Fruit fly (Drosophila melanogaster) whole organism, embryonic: ENCODE results near the gene Cad96Cb.
A peak's percentile ranks its signal among the peaks of the same experiment; 100 is the strongest.

Source experiments
- CG13775 ChIP-seq: fragments of 200-800 bp; sonication (Bioruptor generic); optimal IDR thresholded peaks from 3 replicates; lab custom pipeline; 2017; ENCODE audit warnings: missing biosample characterization, mild to moderate bottlenecking, missing genetic modification characterization
- CG13894 ChIP-seq: fragments of 200-800 bp; sonication (Bioruptor generic); optimal IDR thresholded peaks from 3 replicates; lab custom pipeline; 2018; ENCODE audit warnings: missing biosample characterization, mild to moderate bottlenecking, missing genetic modification characterization, moderate library complexity
- CG14710 ChIP-seq: fragments of 200-800 bp; sonication (Bioruptor generic); optimal IDR thresholded peaks from 3 replicates; lab custom pipeline; 2019; ENCODE audit warnings: missing biosample characterization, mild to moderate bottlenecking, missing genetic modification characterization, moderate library complexity
- CG1647 ChIP-seq: fragments of 200-800 bp; sonication (Bioruptor generic); optimal IDR thresholded peaks from 3 replicates; lab custom pipeline; 2016; ENCODE audit warnings: missing biosample characterization, missing genetic modification characterization
- CG1792 ChIP-seq: fragments of 200-800 bp; sonication (Bioruptor generic); optimal IDR thresholded peaks from 2 replicates; lab custom pipeline; 2016; ENCODE audit warnings: missing biosample characterization, missing genetic modification characterization
- CG18764 ChIP-seq: fragments of 200-800 bp; sonication (Bioruptor generic); optimal IDR thresholded peaks from 3 replicates; lab custom pipeline; 2016; ENCODE audit warnings: missing biosample characterization, missing genetic modification characterization
- CG2116 ChIP-seq: fragments of 200-800 bp; sonication (Bioruptor generic); optimal IDR thresholded peaks from 3 replicates; lab custom pipeline; 2018; ENCODE audit warnings: missing biosample characterization, mild to moderate bottlenecking, missing genetic modification characterization
- CG3163 ChIP-seq: fragments of 200-800 bp; sonication (Bioruptor generic); optimal IDR thresholded peaks from 3 replicates; lab custom pipeline; 2016; ENCODE audit warnings: missing biosample characterization, missing genetic modification characterization
- CG3995 ChIP-seq: fragments of 200-800 bp; sonication (Bioruptor generic); optimal IDR thresholded peaks from 3 replicates; lab custom pipeline; 2016; ENCODE audit warnings: missing biosample characterization, missing genetic modification characterization
- CG5953 ChIP-seq: fragments of 200-800 bp; sonication (Bioruptor generic); IDR thresholded peaks from 2 replicates; pipeline ENCODE4 v1.3.6; 2022; ENCODE audit warnings: missing biosample characterization, missing genetic modification characterization
- CG6689 ChIP-seq: fragments of 200-800 bp; sonication (Bioruptor generic); IDR thresholded peaks from 2 replicates; pipeline ENCODE4 v1.3.6; 2022; ENCODE audit warnings: missing biosample characterization, missing genetic modification characterization
- CG6791 ChIP-seq: fragments of 200-800 bp; sonication (Bioruptor generic); IDR thresholded peaks from 3 replicates; pipeline ENCODE4 v1.3.6; 2022; ENCODE audit warnings: missing biosample characterization, missing genetic modification characterization; ENCODE audit not compliant: partially characterized antibody
- CG6854 ChIP-seq: fragments of 200-800 bp; sonication (Bioruptor generic); optimal IDR thresholded peaks from 3 replicates; lab custom pipeline; 2017; ENCODE audit warnings: missing biosample characterization, mild to moderate bottlenecking, missing genetic modification characterization
- CG7745 ChIP-seq: fragments of 200-800 bp; sonication (Bioruptor generic); optimal IDR thresholded peaks from 2 replicates; lab custom pipeline; 2018; ENCODE audit warnings: missing biosample characterization, mild to moderate bottlenecking, missing genetic modification characterization, moderate library complexity
- CG8089 ChIP-seq: fragments of 200-800 bp; sonication (Bioruptor generic); optimal IDR thresholded peaks from 3 replicates; lab custom pipeline; 2016; ENCODE audit warnings: missing biosample characterization, missing genetic modification characterization
- CG8924 ChIP-seq: fragments of 200-800 bp; optimal IDR thresholded peaks from 3 replicates; lab custom pipeline; 2019; ENCODE audit warnings: missing biosample characterization, mild to moderate bottlenecking, missing genetic modification characterization, moderate library complexity
- CG9727 ChIP-seq: fragments of 200-800 bp; sonication (Bioruptor generic); optimal IDR thresholded peaks from 3 replicates; lab custom pipeline; 2017; ENCODE audit warnings: missing biosample characterization, mild to moderate bottlenecking, missing genetic modification characterization
- CHES-1-like ChIP-seq: fragments of 200-800 bp; sonication (Bioruptor generic); optimal IDR thresholded peaks from 2 replicates; lab custom pipeline; 2016; ENCODE audit warnings: missing biosample characterization, missing genetic modification characterization
- Camta ChIP-seq: fragments of 200-800 bp; sonication (Bioruptor generic); optimal IDR thresholded peaks from 2 replicates; lab custom pipeline; 2016; ENCODE audit warnings: missing biosample characterization, missing genetic modification characterization
- D ChIP-seq, 2 experiments: fragments of 200-800 bp in 1 of 2; fragments of >200 bp in 1 of 2; sonication (Bioruptor generic) in 1 of 2; optimal IDR thresholded peaks; 2 replicates in 1 of 2; 3 replicates in 1 of 2; lab custom pipeline; 2017; ENCODE audit warnings: mild to moderate bottlenecking in 1 of 2, missing biosample characterization in 1 of 2, missing genetic modification characterization in 1 of 2, missing genetic modification reagents in 1 of 2
- Dfd ChIP-seq, 2 experiments: fragments of >200 bp; optimal IDR thresholded peaks; 2 replicates each; lab custom pipeline; 2017; ENCODE audit warnings: missing biosample characterization in 2 of 2, missing genetic modification characterization in 2 of 2
- Drgx ChIP-seq: fragments of 200-800 bp; sonication (Bioruptor generic); IDR thresholded peaks from 2 replicates; pipeline ENCODE4 v1.3.6; 2022; ENCODE audit warnings: missing biosample characterization, missing genetic modification characterization
- E2f1 ChIP-seq: fragments of 200-800 bp; sonication (Bioruptor generic); IDR thresholded peaks from 2 replicates; pipeline ENCODE4 v1.3.6; 2022; ENCODE audit warnings: missing biosample characterization, missing genetic modification characterization
- Eip74EF ChIP-seq, 2 experiments: fragments of 200-800 bp in 1 of 2; fragments of >200 bp in 1 of 2; sonication (Bioruptor generic) in 1 of 2; optimal IDR thresholded peaks; 2 replicates each; lab custom pipeline; 2017 to 2019; ENCODE audit warnings: missing biosample characterization in 2 of 2, missing genetic modification characterization in 2 of 2, mild to moderate bottlenecking in 1 of 2, moderate library complexity in 1 of 2
- H15 ChIP-seq: fragments of 200-800 bp; sonication (Bioruptor generic); IDR thresholded peaks from 3 replicates; pipeline ENCODE4 v1.3.6; 2022; ENCODE audit warnings: missing biosample characterization, missing genetic modification characterization
- NFAT ChIP-seq: fragments of 200-800 bp; sonication (Bioruptor generic); IDR thresholded peaks from 2 replicates; pipeline ENCODE4 v1.3.6; 2022; ENCODE audit warnings: missing biosample characterization, missing genetic modification characterization
- NK7.1 ChIP-seq: fragments of 200-800 bp; sonication (Bioruptor generic); optimal IDR thresholded peaks from 3 replicates; lab custom pipeline; 2016; ENCODE audit warnings: missing biosample characterization, missing genetic modification characterization
- PHDP ChIP-seq: fragments of 200-800 bp; sonication (Bioruptor generic); optimal IDR thresholded peaks from 3 replicates; lab custom pipeline; 2018; ENCODE audit warnings: missing biosample characterization, mild to moderate bottlenecking, missing genetic modification characterization, moderate library complexity
- Ptx1 ChIP-seq: fragments of 200-800 bp; sonication (Bioruptor generic); IDR thresholded peaks from 2 replicates; pipeline ENCODE4 v1.3.6; 2022; ENCODE audit warnings: missing biosample characterization, missing genetic modification characterization
- Sin3A ChIP-seq: fragments of >200 bp; optimal IDR thresholded peaks from 2 replicates; lab custom pipeline; 2018
- Stat92E ChIP-seq, 3 experiments: fragments of >200 bp in 2 of 3; fragments of 200-800 bp in 1 of 3; sonication (Bioruptor generic) in 1 of 3; optimal IDR thresholded peaks; 2 replicates each; lab custom pipeline; 2017 to 2019; ENCODE audit warnings: missing biosample characterization in 3 of 3, missing genetic modification characterization in 3 of 3, mild to moderate bottlenecking in 1 of 3, moderate library complexity in 1 of 3
- br ChIP-seq: fragments of >200 bp; optimal IDR thresholded peaks from 2 replicates; lab custom pipeline; 2017
- chif ChIP-seq, 2 experiments: fragments of 200-800 bp; sonication (Bioruptor generic); optimal IDR thresholded peaks; 3 replicates each; lab custom pipeline; 2016; ENCODE audit warnings: missing biosample characterization in 2 of 2, missing genetic modification characterization in 2 of 2
- crol ChIP-seq: fragments of 200-800 bp; sonication (Bioruptor generic); IDR thresholded peaks from 2 replicates; pipeline ENCODE4 v1.3.6; 2022; ENCODE audit warnings: missing biosample characterization, missing genetic modification characterization
- dan ChIP-seq: fragments of 200-800 bp; sonication (Bioruptor generic); IDR thresholded peaks from 2 replicates; pipeline ENCODE4 v1.3.6; 2022; ENCODE audit warnings: missing biosample characterization, missing genetic modification characterization
- gcm ChIP-seq: fragments of 200-800 bp; sonication (Bioruptor generic); optimal IDR thresholded peaks from 2 replicates; lab custom pipeline; 2019; ENCODE audit warnings: missing biosample characterization, mild to moderate bottlenecking, missing genetic modification characterization, moderate library complexity
- gsb ChIP-seq: fragments of 200-800 bp; sonication (Bioruptor generic); IDR thresholded peaks from 2 replicates; pipeline ENCODE4 v1.3.6; 2022; ENCODE audit warnings: missing biosample characterization, missing genetic modification characterization
- hkb ChIP-seq, 2 experiments: fragments of 200-800 bp in 1 of 2; fragments of >200 bp in 1 of 2; sonication (Bioruptor generic) in 1 of 2; IDR thresholded peaks in 1 of 2; optimal IDR thresholded peaks in 1 of 2; 2 replicates each; pipeline versions ENCODE4 v1.3.6 to Lab custom; 2017 to 2022; ENCODE audit warnings: missing biosample characterization in 1 of 2, missing genetic modification characterization in 1 of 2
- inv ChIP-seq: fragments of 200-800 bp; sonication (Bioruptor generic); IDR thresholded peaks from 2 replicates; pipeline ENCODE4 v1.3.6; 2022; ENCODE audit warnings: missing biosample characterization, missing genetic modification characterization; ENCODE audit not compliant: partially characterized antibody
- maf-S ChIP-seq: fragments of 200-800 bp; sonication (Bioruptor generic); optimal IDR thresholded peaks from 2 replicates; lab custom pipeline; 2016; ENCODE audit warnings: missing biosample characterization, missing genetic modification characterization
- mam ChIP-seq: fragments of 200-800 bp; sonication (Bioruptor generic); optimal IDR thresholded peaks from 3 replicates; lab custom pipeline; 2016; ENCODE audit warnings: missing biosample characterization, missing genetic modification characterization
- mirr ChIP-seq: fragments of 200-800 bp; sonication (Bioruptor generic); optimal IDR thresholded peaks from 3 replicates; lab custom pipeline; 2018; ENCODE audit warnings: missing biosample characterization, mild to moderate bottlenecking, missing genetic modification characterization
- org-1 ChIP-seq: fragments of 200-800 bp; sonication (Bioruptor generic); optimal IDR thresholded peaks from 2 replicates; lab custom pipeline; 2017; ENCODE audit warnings: missing biosample characterization, missing genetic modification characterization
- peb ChIP-seq: fragments of 200-800 bp; sonication (Bioruptor generic); IDR thresholded peaks from 2 replicates; pipeline ENCODE4 v1.3.6; 2022; ENCODE audit warnings: missing biosample characterization, missing genetic modification characterization
- row ChIP-seq: fragments of 200-800 bp; sonication (Bioruptor generic); IDR thresholded peaks from 3 replicates; pipeline ENCODE4 v1.3.6; 2022; ENCODE audit warnings: missing biosample characterization, missing genetic modification characterization
- salm ChIP-seq: fragments of 200-800 bp; sonication (Bioruptor generic); optimal IDR thresholded peaks from 2 replicates; lab custom pipeline; 2018; ENCODE audit warnings: missing biosample characterization, mild to moderate bottlenecking, missing genetic modification characterization
- sima ChIP-seq: fragments of 200-800 bp; sonication (Bioruptor generic); optimal IDR thresholded peaks from 2 replicates; lab custom pipeline; 2016; ENCODE audit warnings: missing biosample characterization, missing genetic modification characterization
- slbo ChIP-seq: fragments of 200-800 bp; sonication (Bioruptor generic); IDR thresholded peaks from 2 replicates; pipeline ENCODE4 v1.3.6; 2022; ENCODE audit warnings: missing biosample characterization, missing genetic modification characterization
- tin ChIP-seq: fragments of 200-800 bp; sonication (Bioruptor generic); optimal IDR thresholded peaks from 3 replicates; lab custom pipeline; 2016; ENCODE audit warnings: missing biosample characterization, missing genetic modification characterization
- yki ChIP-seq: fragments of >200 bp; optimal IDR thresholded peaks from 3 replicates; lab custom pipeline; 2018
- zen ChIP-seq: fragments of 200-800 bp; sonication (Bioruptor generic); optimal IDR thresholded peaks from 3 replicates; lab custom pipeline; 2018; ENCODE audit warnings: missing biosample characterization, mild to moderate bottlenecking, missing genetic modification characterization, moderate library complexity

Cad96Cb gene

DNA sequence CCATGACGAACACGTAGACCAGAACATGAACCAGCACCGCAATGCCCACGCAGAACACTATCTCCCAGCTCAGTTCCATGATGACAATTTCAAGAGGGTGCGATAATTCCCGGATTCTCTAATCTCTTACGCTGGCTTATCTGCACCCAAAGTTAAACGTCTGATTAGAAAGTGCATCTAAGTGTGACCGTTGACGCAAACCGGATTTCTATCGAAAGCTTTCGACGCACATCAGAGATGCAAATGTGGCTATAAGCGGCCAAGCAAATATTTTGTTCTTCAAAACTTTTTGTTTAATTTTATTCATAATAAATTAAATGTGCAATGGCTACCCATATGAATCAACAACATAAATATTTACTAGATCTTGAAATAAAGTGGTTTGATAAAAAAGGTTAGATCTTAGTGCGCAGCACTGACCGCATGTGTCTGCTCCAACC lies 30.2 kb upstream of the Cad96Cb start, which contains the start of the genes Kdsr and CG11858 (continued):
- TF ChIP-seq NFAT (GFP tag; lab: Robert Waterston, UW): peak; percentile 39; the same call in 1 of the 2 replicates
- peak; percentile 57 for TF ChIP-seq CG13894 (tag; lab: Kevin White, UChicago)
- TF ChIP-seq H15 (GFP tag; lab: Robert Waterston, UW): peak; percentile 74
- TF ChIP-seq row (GFP tag; lab: Robert Waterston, UW): peak; percentile 94
- no peak for TF ChIP-seq org-1 (GFP tag; lab: Kevin White, UChicago)
- no peak for TF ChIP-seq gcm
- TF ChIP-seq Stat92E (GFP tag; optimal IDR thresholded peaks at IDR 0.05; lab: Kevin White, UChicago): no peak
- peak; percentile 27 for TF ChIP-seq CG18764 (GFP tag; lab: Kevin White, UChicago)
- TF ChIP-seq Sin3A (lab: Kevin White, UChicago): peak; percentile 59
- peak; percentile 19 for TF ChIP-seq CG1647 (GFP tag; lab: Kevin White, UChicago)
- no peak for TF ChIP-seq Eip74EF (GFP tag; optimal IDR thresholded peaks at IDR 0.05; lab: Kevin White, UChicago)
- peak; percentile 40 for TF ChIP-seq maf-S (GFP tag; lab: Kevin White, UChicago)
- peak; percentile 52 for TF ChIP-seq Drgx (GFP tag; lab: Robert Waterston, UW)
- peak; percentile 49 to 56 for TF ChIP-seq chif (GFP tag; optimal IDR thresholded peaks at IDR 0.05; lab: Kevin White, UChicago)
- TF ChIP-seq CHES-1-like (GFP tag; lab: Kevin White, UChicago): peak; percentile 41
- peak; percentile 73 for TF ChIP-seq CG13775 (GFP tag; lab: Kevin White, UChicago)
- peak; percentile 81 for TF ChIP-seq slbo (GFP tag; lab: Robert Waterston, UW)
- TF ChIP-seq Camta: peak; percentile 16
- TF ChIP-seq CG5953: peak; percentile 35; the same call in 1 of the 2 replicates
- TF ChIP-seq mam (GFP tag; lab: Kevin White, UChicago): peak; percentile 48
- TF ChIP-seq PHDP (tag; lab: Kevin White, UChicago): peak; percentile 75
- peak; percentile 40 for TF ChIP-seq CG1792 (GFP tag; lab: Kevin White, UChicago)
- no peak for TF ChIP-seq inv (GFP tag; lab: Robert Waterston, UW)
- TF ChIP-seq salm (tag; lab: Kevin White, UChicago): no peak
- no peak for TF ChIP-seq Dfd (GFP tag; optimal IDR thresholded peaks at IDR 0.05; lab: Kevin White, UChicago)
- no peak for TF ChIP-seq CG6854 (GFP tag; lab: Kevin White, UChicago)
- peak; percentile 19 for TF ChIP-seq CG3163 (GFP tag; lab: Kevin White, UChicago)
- peak; percentile 58 for TF ChIP-seq CG8924 (tag; lab: Kevin White, UChicago)
- no peak for TF ChIP-seq sima (GFP tag; lab: Kevin White, UChicago)
- no peak for TF ChIP-seq br (lab: Kevin White, UChicago)
- TF ChIP-seq yki (lab: Kevin White, UChicago): no peak
- TF ChIP-seq mirr (GFP tag; lab: Kevin White, UChicago): no peak
- no peak for TF ChIP-seq CG6791 (GFP tag; lab: Robert Waterston, UW)
- peak; percentile 34 for TF ChIP-seq tin
- no peak for TF ChIP-seq gsb (GFP tag; lab: Robert Waterston, UW)
- TF ChIP-seq CG3995 (GFP tag; lab: Kevin White, UChicago): peak; percentile 4
- peak; percentile 63 for TF ChIP-seq CG6689 (GFP tag; lab: Robert Waterston, UW)
- no peak for TF ChIP-seq NK7.1
- peak; percentile 81 for TF ChIP-seq Ptx1 (GFP tag; lab: Robert Waterston, UW)
- no peak for TF ChIP-seq dan (GFP tag; lab: Robert Waterston, UW)
- TF ChIP-seq CG9727: peak; percentile 53
- TF ChIP-seq D (optimal IDR thresholded peaks at IDR 0.05; lab: Kevin White, UChicago): no peak
- TF ChIP-seq D (GFP tag; optimal IDR thresholded peaks at IDR 0.05; lab: Kevin White, UChicago): no peak
- TF ChIP-seq crol (GFP tag; lab: Robert Waterston, UW): no peak
- TF ChIP-seq hkb (optimal IDR thresholded peaks at IDR 0.05; lab: Kevin White, UChicago): peak; percentile 29
- peak; percentile 66 for TF ChIP-seq hkb (GFP tag; IDR thresholded peaks at IDR 0.05; lab: Robert Waterston, UW)
- TF ChIP-seq peb (GFP tag; lab: Robert Waterston, UW): peak; percentile 47; the same call in 1 of the 2 replicates
- TF ChIP-seq CG7745 (tag; lab: Kevin White, UChicago): no peak
- peak; percentile 51 for TF ChIP-seq zen (tag; lab: Kevin White, UChicago)
- TF ChIP-seq E2f1 (GFP tag; lab: Robert Waterston, UW): peak; percentile 40; the same call in 1 of the 2 replicates
- TF ChIP-seq CG8089 (GFP tag; lab: Kevin White, UChicago): no peak
- peak; percentile 63 for TF ChIP-seq CG2116 (GFP tag; lab: Kevin White, UChicago)
- peak; percentile 68 for TF ChIP-seq CG14710 (tag; lab: Kevin White, UChicago)
